Worm (Caenorhabditis elegans) whole organism, L1 larva: Measurements from ENCODE around the gene Y40B10A.5.

Experiments
- ama-1 ChIP-seq: fragments of 150-350 bp; optimal IDR thresholded peaks from 2 replicates; lab custom pipeline; 2014
- ceh-63 ChIP-seq: fragments of 200-800 bp; sonication (Bioruptor generic); optimal IDR thresholded peaks from 2 replicates; lab custom pipeline; 2018; ENCODE audit warnings: mild to moderate bottlenecking, missing genetic modification characterization, missing compliant biosample characterization
- elt-3 ChIP-seq, 6 experiments: fragments of 150-350 bp in 1 of 6; sonication (generic microtip); optimal IDR thresholded peaks; 2 replicates each; lab custom pipeline; 2017 to 2018; ENCODE audit warnings: missing biosample characterization in 6 of 6, missing genetic modification characterization in 6 of 6, inconsistent platforms in 1 of 6
- lin-13 ChIP-seq: fragments of 150-350 bp; optimal IDR thresholded peaks from 2 replicates; lab custom pipeline; 2014; ENCODE audit warnings: missing biosample characterization, missing genetic modification reagents, missing genetic modification characterization
- nhr-77 ChIP-seq: fragments of 150-350 bp; optimal IDR thresholded peaks from 2 replicates; lab custom pipeline; 2014; ENCODE audit warnings: missing biosample characterization, missing genetic modification characterization
- sptf-1 ChIP-seq: fragments of 150-350 bp; optimal IDR thresholded peaks from 2 replicates; lab custom pipeline; 2014; ENCODE audit warnings: missing biosample characterization, missing genetic modification characterization
- tbx-2 ChIP-seq: sonication (generic microtip); optimal IDR thresholded peaks from 2 replicates; lab custom pipeline; 2016; ENCODE audit warnings: missing genetic modification characterization, missing compliant biosample characterization

DNA sequence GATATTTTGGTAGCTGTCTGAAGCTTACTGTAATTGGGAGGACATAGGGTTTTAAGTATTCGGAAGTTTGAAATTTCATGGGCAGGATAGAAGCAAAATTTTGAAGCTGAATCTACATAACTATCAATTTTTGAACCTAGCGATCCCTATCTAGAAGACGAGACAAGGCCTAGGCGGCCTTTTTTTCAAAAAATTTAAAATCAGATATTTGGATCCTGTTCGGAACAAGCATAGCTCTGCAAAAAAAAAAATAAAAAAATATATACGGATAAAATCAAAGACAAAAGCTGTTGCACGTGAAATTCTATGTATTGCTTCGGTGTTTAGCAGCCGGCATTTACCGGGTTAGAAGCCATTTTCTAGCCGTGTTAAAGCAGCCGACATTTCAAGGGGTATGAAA lies 49.3 kb upstream of the Y40B10A.5 start, which contains the start of gene F36F12.2:
- no peak for TF ChIP-seq tbx-2 (tag; lab: Kevin White, UChicago)
- TF ChIP-seq ceh-63 (GFP tag; lab: Kevin White, UChicago), result no peak
- no peak for TF ChIP-seq lin-13 (GFP tag; lab: Kevin White, UChicago)
- TF ChIP-seq nhr-77, result no peak
- TF ChIP-seq elt-3 (tag; optimal IDR thresholded peaks at IDR 0.05; lab: Kevin White, UChicago), result no peak
- TF ChIP-seq sptf-1 (tag; lab: Kevin White, UChicago), result no peak
- TF ChIP-seq ama-1 (lab: Kevin White, UChicago), result no peak
